Fruit fly (Drosophila melanogaster): Measurements from ENCODE around the gene CG1998.
A peak's percentile ranks its signal among the peaks of the same experiment; 100 is the strongest.

CG1998 gene

dm6 chrX:13412941-13413613 lies at the start of gene CG1998, which contains the start of gene Set2:
Gene CG1998 (minus strand): TSS chrX:13413074.
Gene Set2 (plus strand): TSS chrX:13413242.
- no peak for TF ChIP-seq noc (tag; optimal IDR thresholded peaks at IDR 0.05)

DNA sequence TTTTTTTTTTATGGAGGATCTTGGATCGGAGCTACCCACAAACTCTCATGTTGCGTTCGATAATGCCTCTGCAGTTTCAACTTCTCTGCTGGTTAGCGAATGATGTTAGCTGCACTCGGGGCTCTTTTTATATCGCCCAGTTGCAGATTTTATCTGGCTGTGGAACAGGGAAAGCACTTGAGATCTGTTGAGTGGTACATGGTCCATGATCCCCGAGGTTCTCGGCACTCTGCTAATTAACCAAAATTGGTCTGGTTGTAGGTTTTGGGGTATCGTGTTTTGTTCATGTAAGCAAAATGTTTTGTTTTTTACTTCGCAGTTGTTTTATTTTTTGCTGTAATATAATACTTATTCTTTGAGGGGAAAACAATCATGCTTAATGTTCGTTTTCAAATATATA lies 44.7 kb upstream of the CG1998 start, which contains the start of gene CG34324:
Gene CG34324 (minus strand): TSS at position 101 of the 400 bp plus-strand sequence.
- no peak for TF ChIP-seq noc (tag; optimal IDR thresholded peaks at IDR 0.05)

DNA sequence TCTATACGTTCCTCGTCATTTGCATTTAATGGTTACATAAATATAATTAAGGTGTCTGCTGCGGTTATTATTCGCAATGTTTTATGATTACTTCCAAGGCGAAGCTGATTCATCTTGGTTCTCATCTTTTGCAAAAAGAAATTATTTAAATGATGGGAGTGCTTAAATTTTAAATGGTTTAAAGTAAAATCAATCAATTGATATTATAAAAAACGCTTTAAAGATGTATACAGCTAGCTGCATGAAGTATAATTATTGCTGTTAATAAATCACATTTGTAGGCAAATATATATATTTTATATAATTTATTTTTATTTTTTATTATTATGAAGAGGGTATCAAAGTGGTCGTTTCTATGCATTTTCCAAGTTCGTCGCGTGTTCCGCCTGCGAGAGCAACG lies 37.9 kb upstream of the CG1998 start:
- no peak for TF ChIP-seq noc (tag; optimal IDR thresholded peaks at IDR 0.05)

DNA sequence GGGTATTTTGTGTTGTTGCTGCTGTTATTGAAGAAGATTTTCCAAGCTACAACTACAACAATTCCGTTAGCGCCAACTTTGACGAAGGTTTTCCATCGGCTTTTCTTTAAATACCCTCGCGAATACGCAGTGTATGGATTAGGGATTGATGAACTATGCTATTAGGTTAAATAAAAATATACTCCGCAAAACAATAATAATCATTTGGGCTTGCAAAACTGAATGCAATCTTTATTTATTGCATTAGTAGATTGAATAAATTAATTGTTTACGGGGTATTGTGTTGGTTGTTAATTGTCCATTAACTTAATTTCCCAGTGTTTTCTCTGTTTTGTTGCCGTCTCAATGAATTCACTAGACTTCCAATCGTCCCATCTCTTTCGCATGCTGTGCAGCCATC lies 34.6 kb upstream of the CG1998 start:
- no peak for TF ChIP-seq noc (tag; optimal IDR thresholded peaks at IDR 0.05)

dm6 chrX:13445695-13446094 lies 32.8 kb upstream of the CG1998 start, which contains the start of gene Neto:
Gene Neto (plus strand): TSS chrX:13445903.
- no peak for TF ChIP-seq noc (tag; optimal IDR thresholded peaks at IDR 0.05)

DNA sequence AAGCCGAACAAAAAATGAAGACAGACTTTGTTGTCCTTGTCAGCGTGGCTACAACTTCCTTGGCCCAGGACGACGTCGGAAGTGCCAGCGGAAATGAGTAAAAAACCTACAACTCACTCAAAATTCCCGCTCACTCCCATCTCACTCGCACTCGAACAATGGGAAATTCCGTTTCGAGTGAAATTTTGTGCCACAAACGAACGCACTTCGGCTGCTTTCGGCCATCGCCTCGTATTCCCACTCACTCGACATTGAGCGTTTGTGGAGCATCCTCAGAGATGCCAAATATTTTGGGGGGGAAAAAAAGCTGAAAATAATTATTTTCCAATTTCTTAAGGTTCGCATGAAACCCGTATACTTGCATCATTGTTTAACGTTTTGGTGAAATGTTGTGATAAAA lies 31.8 kb upstream of the CG1998 start:
- TF ChIP-seq noc (tag; optimal IDR thresholded peaks at IDR 0.05) = no peak

DNA sequence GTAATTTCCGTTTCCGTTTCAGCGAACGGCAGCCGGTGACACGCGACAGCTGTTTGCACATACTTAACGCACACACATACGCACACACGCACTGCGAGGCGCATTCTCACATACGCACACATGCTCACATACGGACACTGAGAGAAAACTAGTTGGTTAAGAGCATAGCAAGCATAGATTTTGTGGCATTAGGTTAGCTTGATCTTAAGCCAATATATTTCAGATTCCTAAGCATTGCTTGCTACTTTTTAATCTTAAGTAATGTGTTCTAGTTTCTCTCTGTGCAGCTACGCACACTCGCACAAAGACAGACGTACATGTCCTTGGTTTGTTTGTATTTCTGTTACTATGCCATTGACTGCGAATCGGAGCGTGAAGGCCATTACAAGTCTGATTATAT lies 21.2 kb upstream of the CG1998 start:
- TF ChIP-seq noc (tag; optimal IDR thresholded peaks at IDR 0.05) = no peak

- no peak for TF ChIP-seq noc (tag; optimal IDR thresholded peaks at IDR 0.05)
These were observed 8.2 kb upstream of the CG1998 start for dm6 chrX:13421059-13421458.

dm6 chrX:13411376-13411973 lies 1.4 kb downstream of the CG1998 start:
- TF ChIP-seq noc (tag; optimal IDR thresholded peaks at IDR 0.05) = no peak

- TF ChIP-seq noc (tag; optimal IDR thresholded peaks at IDR 0.05) = no peak
These were observed 2.0 kb downstream of the CG1998 start for dm6 chrX:13410887-13411286.

DNA sequence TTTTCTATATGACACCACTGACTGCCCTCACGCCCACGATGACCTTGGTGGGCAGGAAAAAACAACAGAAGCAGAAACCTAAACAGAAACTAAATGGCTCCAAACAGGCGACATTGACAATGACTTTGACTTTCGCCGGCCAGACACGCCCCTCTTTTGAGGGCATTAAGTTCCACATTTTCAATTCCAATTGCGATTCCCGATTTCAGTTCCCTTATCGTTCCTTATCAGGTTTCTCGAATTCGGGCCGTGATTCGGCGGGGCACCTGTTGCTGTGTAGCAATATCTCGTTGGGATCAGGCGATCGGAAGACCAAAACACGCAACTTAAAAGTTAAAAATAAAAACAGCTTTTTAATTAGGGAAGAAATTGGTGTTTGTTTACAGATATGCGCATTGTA lies 5.2 kb downstream of the CG1998 start:
- no peak for TF ChIP-seq noc (tag; optimal IDR thresholded peaks at IDR 0.05)

dm6 chrX:13406293-13406692 lies 6.6 kb downstream of the CG1998 start:
- no peak for TF ChIP-seq noc (tag; optimal IDR thresholded peaks at IDR 0.05)

DNA sequence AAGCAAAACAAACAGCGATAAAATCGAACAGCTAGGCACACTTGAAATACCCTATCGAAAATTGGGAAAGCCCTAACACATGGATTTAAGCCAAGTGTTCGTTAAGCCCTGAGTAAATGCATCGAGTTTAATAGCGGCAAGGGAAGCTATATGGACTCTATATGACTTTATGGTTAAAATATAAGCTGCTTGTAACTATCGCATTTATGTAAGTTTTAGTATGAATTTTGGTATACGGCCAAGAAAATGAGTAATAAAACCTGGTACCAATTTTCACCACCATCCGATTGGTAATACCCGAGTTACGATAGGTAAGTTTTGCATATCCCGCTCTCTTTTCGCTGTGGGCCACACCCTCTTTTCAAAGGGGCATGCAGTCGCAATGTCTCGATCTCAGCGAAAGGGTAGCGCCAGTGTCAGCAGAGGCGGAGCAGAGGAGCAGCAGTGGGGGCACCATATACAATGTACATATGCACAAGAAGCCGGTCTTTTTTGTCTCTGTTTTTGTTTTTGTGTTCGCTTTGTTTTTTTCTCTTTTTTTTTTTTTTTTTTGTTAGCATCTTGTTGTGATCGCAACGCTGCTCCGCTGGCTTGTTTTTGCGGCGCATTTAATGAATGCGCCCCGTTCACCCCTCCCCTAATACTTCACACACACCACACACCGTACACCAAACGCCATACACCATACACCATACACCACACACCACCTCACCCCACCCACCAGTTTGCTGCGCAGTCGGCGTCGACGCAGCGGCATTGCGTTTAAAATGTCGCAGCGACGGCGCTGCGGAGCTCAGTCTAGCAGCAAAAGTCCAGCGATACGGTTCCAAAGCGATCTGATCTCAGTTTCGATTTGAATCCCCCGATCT lies 8.7 kb downstream of the CG1998 start, which contains the start of gene GstT4:
Gene GstT4 (plus strand): TSS at position 788 of the 869 bp plus-strand sequence.
- TF ChIP-seq noc (tag; optimal IDR thresholded peaks at IDR 0.05) = peak; percentile 19

- TF ChIP-seq noc (tag; optimal IDR thresholded peaks at IDR 0.05) = no peak
These were observed 9.3 kb downstream of the CG1998 start for dm6 chrX:13403553-13403952.

dm6 chrX:13402763-13403162 lies 10.1 kb downstream of the CG1998 start, which contains the start of gene CG12725:
Gene CG12725 (minus strand): TSS chrX:13402863.
- no peak for TF ChIP-seq noc (tag; optimal IDR thresholded peaks at IDR 0.05)

dm6 chrX:13401245-13401644 lies 11.6 kb downstream of the CG1998 start:
- TF ChIP-seq noc (tag; optimal IDR thresholded peaks at IDR 0.05) = no peak

Measured in whole organism, larva.